Worm (Caenorhabditis elegans) whole organism, mixed stage, embryonic: ENCODE measurements around the gene nep-16.

Experiments used
- blmp-1 ChIP-seq: fragments of 150-350 bp; optimal IDR thresholded peaks from 2 replicates; lab custom pipeline; 2014; ENCODE audit warnings: missing biosample characterization, missing genetic modification characterization
- ces-1 ChIP-seq: fragments of 150-350 bp; optimal IDR thresholded peaks from 2 replicates; lab custom pipeline; 2014; ENCODE audit warnings: missing biosample characterization, missing genetic modification reagents, missing genetic modification characterization
- drap-1 ChIP-seq: fragments of 200-800 bp; sonication (Bioruptor generic); optimal IDR thresholded peaks from 3 replicates; lab custom pipeline; 2018; ENCODE audit warnings: mild to moderate bottlenecking, missing genetic modification characterization, missing compliant biosample characterization
- elt-3 ChIP-seq: fragments of 150-350 bp; optimal IDR thresholded peaks from 2 replicates; lab custom pipeline; 2014; ENCODE audit warnings: missing biosample characterization, missing genetic modification characterization
- lin-13 ChIP-seq: fragments of 150-350 bp; optimal IDR thresholded peaks from 2 replicates; lab custom pipeline; 2014; ENCODE audit warnings: missing biosample characterization, missing genetic modification characterization
- lin-32 ChIP-seq: fragments of 200-800 bp; sonication (Bioruptor generic); optimal IDR thresholded peaks from 2 replicates; lab custom pipeline; 2018; ENCODE audit warnings: mild to moderate bottlenecking, missing genetic modification characterization, missing compliant biosample characterization
- mab-5 ChIP-seq: fragments of 150-350 bp; optimal IDR thresholded peaks from 2 replicates; lab custom pipeline; 2014; ENCODE audit warnings: missing biosample characterization, missing genetic modification characterization
- mep-1 ChIP-seq: fragments of 150-350 bp; optimal IDR thresholded peaks from 2 replicates; lab custom pipeline; 2017; ENCODE audit warnings: missing biosample characterization, missing genetic modification reagents, missing genetic modification characterization, inconsistent platforms
- nhr-237 ChIP-seq: fragments of 150-350 bp; optimal IDR thresholded peaks from 2 replicates; lab custom pipeline; 2014; ENCODE audit warnings: missing biosample characterization, missing genetic modification characterization
- pha-4 ChIP-seq: fragments of 150-350 bp; optimal IDR thresholded peaks from 2 replicates; lab custom pipeline; 2018; ENCODE audit warnings: missing biosample characterization, missing genetic modification reagents, missing genetic modification characterization
- unc-120 ChIP-seq: sonication (generic microtip); optimal IDR thresholded peaks from 2 replicates; lab custom pipeline; 2017; ENCODE audit warnings: missing genetic modification characterization, missing compliant biosample characterization; ENCODE audit not compliant: poor library complexity, severe bottlenecking
- unc-39 ChIP-seq: fragments of 150-350 bp; optimal IDR thresholded peaks from 2 replicates; lab custom pipeline; 2014; ENCODE audit warnings: missing biosample characterization, missing genetic modification characterization
- ztf-11 ChIP-seq: fragments of 150-350 bp; optimal IDR thresholded peaks from 2 replicates; lab custom pipeline; 2014; ENCODE audit warnings: missing biosample characterization, missing genetic modification characterization

DNA sequence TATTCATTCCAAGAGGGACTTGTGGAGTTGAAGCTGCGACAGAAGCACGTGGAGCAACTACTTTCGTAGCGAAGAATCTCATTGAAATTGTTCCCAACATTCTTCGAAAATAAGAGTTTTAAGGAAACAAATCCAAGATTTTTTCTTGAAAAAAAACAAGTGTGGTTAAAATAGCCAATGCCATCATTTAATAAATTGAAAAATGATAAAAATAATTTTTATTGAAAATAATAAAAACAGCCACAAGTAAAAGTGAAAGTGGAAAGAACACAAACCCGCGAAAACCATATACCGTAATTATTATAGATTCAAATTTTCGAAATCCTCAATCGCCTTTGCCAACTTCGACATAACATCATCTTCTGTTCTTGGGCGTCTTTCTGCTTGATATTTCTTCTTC is 4.5 kb upstream of the nep-16 start, which contains the start of gene hmg-5:
- no peak for TF ChIP-seq elt-3 (tag; lab: Kevin White, UChicago)
- no peak for TF ChIP-seq ztf-11 (tag; lab: Kevin White, UChicago)
- no peak for TF ChIP-seq pha-4 (tag; lab: Kevin White, UChicago)
- no peak for TF ChIP-seq lin-13 (tag; lab: Kevin White, UChicago)
- TF ChIP-seq unc-39 (tag; lab: Kevin White, UChicago): no peak
- TF ChIP-seq drap-1: no peak
- TF ChIP-seq lin-32: no peak
- no peak for TF ChIP-seq nhr-237 (tag; lab: Kevin White, UChicago)
- no peak for TF ChIP-seq ces-1
- no peak for TF ChIP-seq mab-5 (tag; lab: Kevin White, UChicago)
- no peak for TF ChIP-seq unc-120 (tag; lab: Kevin White, UChicago)
- no peak for TF ChIP-seq blmp-1 (tag; lab: Kevin White, UChicago)
- TF ChIP-seq mep-1 (tag; lab: Kevin White, UChicago): no peak
